Worm (Caenorhabditis elegans) whole organism, late embryonic: ENCODE measurements around the gene unc-112.

Experiments
- F13H6.1 ChIP-seq: sonication (generic microtip); optimal IDR thresholded peaks from 2 replicates; lab custom pipeline; 2016; ENCODE audit warnings: missing genetic modification characterization, missing compliant biosample characterization
- K02D7.2 ChIP-seq: sonication (generic microtip); optimal IDR thresholded peaks from 2 replicates; lab custom pipeline; 2017; ENCODE audit warnings: mild to moderate bottlenecking, missing genetic modification characterization, missing compliant biosample characterization
- K09A11.1 ChIP-seq: sonication (generic microtip); optimal IDR thresholded peaks from 2 replicates; lab custom pipeline; 2017; ENCODE audit warnings: antibody characterized with exemption, mild to moderate bottlenecking, missing genetic modification characterization, missing compliant biosample characterization; ENCODE audit not compliant: insufficient read depth
- ceh-14 ChIP-seq: sonication (generic microtip); optimal IDR thresholded peaks from 2 replicates; lab custom pipeline; 2016; ENCODE audit warnings: missing genotype, missing genetic modification characterization, missing compliant biosample characterization
- ceh-31 ChIP-seq: sonication (generic microtip); optimal IDR thresholded peaks from 2 replicates; lab custom pipeline; 2016; ENCODE audit warnings: missing genetic modification characterization, missing compliant biosample characterization
- dmd-4 ChIP-seq: sonication (generic microtip); optimal IDR thresholded peaks from 2 replicates; lab custom pipeline; 2016; ENCODE audit warnings: borderline replicate concordance, missing genetic modification characterization, missing compliant biosample characterization
- elt-4 ChIP-seq: sonication (generic microtip); optimal IDR thresholded peaks from 2 replicates; lab custom pipeline; 2016; ENCODE audit warnings: missing genetic modification characterization, missing compliant biosample characterization
- eyg-1 ChIP-seq: sonication (generic microtip); optimal IDR thresholded peaks from 2 replicates; lab custom pipeline; 2016; ENCODE audit warnings: missing genotype, missing genetic modification characterization, missing compliant biosample characterization
- fkh-6 ChIP-seq: sonication (generic microtip); optimal IDR thresholded peaks from 2 replicates; lab custom pipeline; 2016; ENCODE audit warnings: missing genetic modification characterization, missing compliant biosample characterization
- hlh-6 ChIP-seq: sonication (generic microtip); optimal IDR thresholded peaks from 2 replicates; lab custom pipeline; 2016; ENCODE audit warnings: missing genotype, missing genetic modification characterization, missing compliant biosample characterization
- lim-6 ChIP-seq: sonication (generic microtip); optimal IDR thresholded peaks from 2 replicates; lab custom pipeline; 2016; ENCODE audit warnings: missing genetic modification characterization, missing compliant biosample characterization
- nfya-1 ChIP-seq: sonication (generic microtip); optimal IDR thresholded peaks from 2 replicates; lab custom pipeline; 2017; ENCODE audit warnings: missing genetic modification characterization, mild to moderate bottlenecking, missing compliant biosample characterization, antibody characterized with exemption, moderate library complexity
- odd-2 ChIP-seq: sonication (generic microtip); optimal IDR thresholded peaks from 2 replicates; lab custom pipeline; 2017; ENCODE audit warnings: antibody characterized with exemption, mild to moderate bottlenecking, missing genetic modification characterization, missing compliant biosample characterization
- pros-1 ChIP-seq: fragments of 150-350 bp; optimal IDR thresholded peaks from 2 replicates; lab custom pipeline; 2014; ENCODE audit warnings: missing biosample characterization, missing genetic modification reagents, missing genetic modification characterization
- rnt-1 ChIP-seq: sonication (generic microtip); optimal IDR thresholded peaks from 2 replicates; lab custom pipeline; 2016; ENCODE audit warnings: missing genetic modification characterization, missing compliant biosample characterization
- sdc-2 ChIP-seq: sonication (generic microtip); optimal IDR thresholded peaks from 2 replicates; lab custom pipeline; 2016; ENCODE audit warnings: missing genotype, missing genetic modification characterization, missing compliant biosample characterization
- sox-2 ChIP-seq: fragments of 200-800 bp; sonication (Bioruptor generic); IDR thresholded peaks from 2 replicates; pipeline ENCODE4 v1.3.6; 2022; ENCODE audit warnings: missing genetic modification reagents, missing genetic modification characterization, missing compliant biosample characterization
- ttx-3 ChIP-seq: sonication (generic microtip); optimal IDR thresholded peaks from 2 replicates; lab custom pipeline; 2016; ENCODE audit warnings: missing genetic modification reagents, missing genetic modification characterization, missing compliant biosample characterization
- unc-42 ChIP-seq: sonication (generic microtip); optimal IDR thresholded peaks from 2 replicates; lab custom pipeline; 2016; ENCODE audit warnings: missing genotype, missing genetic modification characterization, missing compliant biosample characterization

unc-112 gene

DNA sequence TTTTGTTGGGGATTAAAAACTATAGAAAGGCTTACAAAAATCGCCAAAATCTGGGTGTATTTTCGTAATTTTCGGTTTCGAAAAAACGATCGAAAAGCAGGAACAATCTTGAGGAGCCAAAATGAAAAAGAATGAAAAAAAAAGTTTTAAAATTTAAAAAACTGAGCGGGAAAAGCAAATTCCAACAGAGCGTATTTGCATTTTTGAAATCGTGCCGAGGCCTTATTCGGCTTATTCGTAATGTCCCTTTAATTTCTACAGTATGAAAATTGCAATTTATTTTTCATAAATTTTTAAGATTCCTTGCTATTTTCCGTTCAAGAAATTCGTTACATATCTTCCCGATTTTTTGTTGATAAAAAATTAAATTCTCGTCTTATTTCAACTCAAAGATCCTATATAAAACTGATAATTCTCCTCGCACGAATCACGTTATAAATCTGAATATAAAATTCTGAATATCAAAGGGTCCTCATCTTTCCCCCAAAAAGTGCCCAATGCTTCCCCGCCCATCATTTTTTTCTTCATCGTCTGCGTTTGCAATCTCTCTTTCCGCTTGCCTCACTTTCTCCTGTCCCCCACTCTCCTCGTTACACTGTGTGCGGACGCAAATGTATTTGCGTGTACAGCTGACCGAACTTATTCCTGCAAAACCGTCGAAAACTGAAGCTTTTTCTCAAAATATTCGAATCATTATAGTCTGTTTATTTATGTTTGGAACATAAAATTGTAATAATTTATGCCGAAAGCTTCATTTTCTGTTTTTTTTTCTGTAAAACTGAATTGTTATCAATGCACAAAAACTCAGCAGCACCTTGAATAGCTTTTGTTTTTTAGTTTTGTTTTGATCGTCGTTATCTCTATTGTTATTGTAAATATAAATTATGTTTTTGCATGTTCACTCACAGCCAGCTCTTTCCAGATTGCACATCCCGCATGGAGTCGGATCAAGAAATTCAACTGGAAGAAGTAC lies 50.4 kb downstream of the unc-112 start, which contains the start of the genes rfc-1 and pmp-3:
TSS of gene rfc-1 (minus strand) at position 163 of the 973 bp plus-strand sequence.
TSS of gene pmp-3 (plus strand) at position 923 of the 973 bp plus-strand sequence.
- peak; percentile 15 for TF ChIP-seq ceh-31 (tag; lab: Kevin White, UChicago)
- no peak for TF ChIP-seq sdc-2 (tag; lab: Kevin White, UChicago)
- no peak for TF ChIP-seq pros-1 (tag; lab: Kevin White, UChicago)
- no peak for TF ChIP-seq rnt-1
- peak; percentile 18 for TF ChIP-seq nfya-1 (tag; lab: Kevin White, UChicago)

DNA sequence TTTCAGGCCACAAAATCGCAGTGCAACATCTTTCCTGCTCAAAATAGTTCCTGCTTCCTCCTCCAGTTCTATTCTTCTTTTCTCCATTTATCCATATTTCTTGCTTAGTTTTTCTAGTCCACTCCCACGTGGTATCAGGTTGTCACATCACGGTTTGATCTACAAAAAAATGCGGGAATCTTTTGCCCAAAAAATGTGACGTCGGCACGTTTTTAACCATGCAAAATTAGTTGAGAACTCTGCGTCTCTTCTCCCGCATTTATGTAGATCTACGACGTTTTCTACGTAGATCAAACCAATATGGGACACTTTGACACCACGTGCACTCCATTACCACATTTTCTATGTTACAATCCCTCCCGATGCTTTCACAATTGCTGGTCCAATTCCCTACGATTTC lies 54.4 kb downstream of the unc-112 start:
- TF ChIP-seq dmd-4 (tag; lab: Kevin White, UChicago) (no peak), K09A11.1 (tag; lab: Kevin White, UChicago) (no peak), lim-6 (tag; lab: Kevin White, UChicago) (no peak), elt-4 (no peak), ttx-3 (tag; lab: Kevin White, UChicago) (no peak), hlh-6 (tag; lab: Kevin White, UChicago) (no peak), eyg-1 (tag; lab: Kevin White, UChicago) (no peak), ceh-14 (no peak), K02D7.2 (no peak), F13H6.1 (tag; lab: Kevin White, UChicago) (no peak), fkh-6 (tag; lab: Kevin White, UChicago) (no peak), rnt-1 (no peak), unc-42 (tag; lab: Kevin White, UChicago) (no peak), sox-2 (GFP tag; lab: Robert Waterston, UW) (no peak), odd-2 (no peak)
- TF ChIP-seq, all 69 proteins: peak for 0
